Fruit fly (Drosophila melanogaster) S2 (cell line): Measurements from ENCODE around the gene slgA.

ENCODE experiments used
- CG8478 ChIP-seq: fragments of >200 bp; optimal IDR thresholded peaks from 2 replicates; lab custom pipeline; 2018
- CTCF ChIP-seq, 2 experiments: fragments of >200 bp; optimal IDR thresholded peaks; 2 replicates each; lab custom pipeline; 2018

DNA sequence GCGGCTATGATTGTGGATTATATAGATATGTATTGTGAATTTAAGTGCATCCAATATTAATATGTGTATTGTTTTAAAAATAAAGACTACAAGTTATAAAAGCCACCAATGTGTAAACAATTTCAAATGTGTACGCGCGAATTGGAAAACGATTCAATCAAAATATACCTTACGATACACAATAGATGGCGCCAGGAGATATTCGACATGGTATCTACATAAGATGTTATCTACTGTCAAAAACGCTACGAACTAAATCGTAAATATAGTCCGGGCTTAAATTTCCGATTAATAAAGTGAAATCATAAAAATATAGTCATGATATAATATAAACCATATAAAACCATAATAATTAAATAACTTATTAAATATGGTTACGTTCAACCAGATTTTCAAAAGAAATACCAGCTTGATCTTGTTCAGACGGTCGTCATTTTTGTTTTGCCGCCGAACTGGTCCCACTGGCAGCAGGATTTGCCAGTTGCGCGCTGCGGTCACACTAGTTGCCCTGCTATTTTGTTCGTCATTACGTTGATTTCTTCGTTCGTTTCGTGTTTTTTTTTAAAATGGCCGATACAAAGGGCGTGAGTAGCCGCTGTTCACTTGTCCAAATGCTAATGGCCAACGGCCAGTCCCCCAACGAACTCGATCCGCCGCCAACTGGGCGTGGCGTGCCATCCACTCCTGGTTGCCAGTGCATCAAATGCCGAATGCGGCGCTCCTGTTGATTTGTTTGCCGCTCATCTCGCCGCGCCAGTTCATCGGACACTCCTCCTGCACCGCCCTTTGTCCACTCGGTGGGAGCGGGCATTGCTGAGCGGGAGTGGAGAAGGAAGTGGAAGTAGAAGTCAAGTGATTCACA is 15.8 kb upstream of the slgA start, which contains the start of gene Septin1:
- peak; percentile 52 to 86 for TF ChIP-seq CTCF (optimal IDR thresholded peaks at IDR 0.05; lab: Kevin White, UChicago)
- no peak for TF ChIP-seq CG8478 (lab: Kevin White, UChicago)
